Fruit fly (Drosophila melanogaster): ENCODE measurements around the gene CG14329.

Gene CG14329

dm6 chr3R:17612587-17612986 is 3.4 kb downstream of the CG14329 start, which contains the start of gene CG34281:
Gene CG34281, plus strand, starts transcription at chr3R:17612887.
- no peak for TF ChIP-seq Ets98B (GFP tag; IDR thresholded peaks at IDR 0.05)
- no peak for TF ChIP-seq CG8159 (tag; optimal IDR thresholded peaks at IDR 0.05)
- TF ChIP-seq gl (tag; optimal IDR thresholded peaks at IDR 0.05) = no peak
- no peak for TF ChIP-seq EcR (GFP tag; optimal IDR thresholded peaks at IDR 0.05)
- TF ChIP-seq CG12605 (GFP tag; IDR thresholded peaks at IDR 0.05) = no peak
- no peak for TF ChIP-seq CG9948 (tag; optimal IDR thresholded peaks at IDR 0.05)
- TF ChIP-seq fd96Ca (GFP tag; IDR thresholded peaks at IDR 0.05) = no peak
- TF ChIP-seq CG17806 (tag; optimal IDR thresholded peaks at IDR 0.05) = no peak

dm6 chr3R:17613549-17613948 is 4.4 kb downstream of the CG14329 start, which contains the start of gene CG14327:
Gene CG14327, plus strand, starts transcription at chr3R:17613709.
- TF ChIP-seq CG8301 (tag; optimal IDR thresholded peaks at IDR 0.05) = no peak
- peak; percentile 75 for TF ChIP-seq EcR (GFP tag; optimal IDR thresholded peaks at IDR 0.05)

- TF ChIP-seq CG32121 (GFP tag; IDR thresholded peaks at IDR 0.05) (no peak), CG14655 (GFP tag; optimal IDR thresholded peaks at IDR 0.05) (no peak), gl (tag; optimal IDR thresholded peaks at IDR 0.05) (peak; percentile 10)
These were observed 5.9 kb downstream of the CG14329 start for dm6 chr3R:17615076-17615475.

dm6 chr3R:17615746-17616145 is 6.6 kb downstream of the CG14329 start:
- TF ChIP-seq rn (GFP tag; IDR thresholded peaks at IDR 0.05) (no peak), CG13204 (GFP tag; optimal IDR thresholded peaks at IDR 0.05) (no peak), CG14655 (GFP tag; optimal IDR thresholded peaks at IDR 0.05) (no peak), CG4496 (GFP tag; IDR thresholded peaks at IDR 0.05) (no peak), CG34367 (tag; optimal IDR thresholded peaks at IDR 0.05) (no peak), CG8301 (tag; optimal IDR thresholded peaks at IDR 0.05) (no peak), CG8159 (tag; optimal IDR thresholded peaks at IDR 0.05) (no peak), CG12605 (GFP tag; IDR thresholded peaks at IDR 0.05) (no peak), CG15710 (tag; optimal IDR thresholded peaks at IDR 0.05) (no peak)

dm6 chr3R:17616541-17616940 is 7.4 kb downstream of the CG14329 start:
- TF ChIP-seq CG8301 (tag; optimal IDR thresholded peaks at IDR 0.05) (no peak), CG14655 (GFP tag; optimal IDR thresholded peaks at IDR 0.05) (peak; percentile 9), CG4496 (GFP tag; IDR thresholded peaks at IDR 0.05) (0 out of 3 replicates have a peak, but pooled peaks have one; percentile 19)

- TF ChIP-seq CG14655 (GFP tag; optimal IDR thresholded peaks at IDR 0.05) (no peak), CG17806 (tag; optimal IDR thresholded peaks at IDR 0.05) (peak; percentile 20), Pif1A (GFP tag; optimal IDR thresholded peaks at IDR 0.05) (peak; percentile 45), D1 (tag; optimal IDR thresholded peaks at IDR 0.05) (peak; percentile 48), CG32121 (GFP tag; IDR thresholded peaks at IDR 0.05) (no peak)
These were observed 8.2 kb downstream of the CG14329 start for dm6 chr3R:17617121-17617975.

- no peak for TF ChIP-seq CG15710 (tag; optimal IDR thresholded peaks at IDR 0.05)
- TF ChIP-seq CG8301 (tag; optimal IDR thresholded peaks at IDR 0.05) = no peak
- TF ChIP-seq gl (tag; optimal IDR thresholded peaks at IDR 0.05) = no peak
- peak; percentile 30; the same call in 1 of the 2 replicates for TF ChIP-seq Ets98B (GFP tag; IDR thresholded peaks at IDR 0.05)
- no peak for TF ChIP-seq CG12605 (GFP tag; IDR thresholded peaks at IDR 0.05)
- TF ChIP-seq CG17806 (tag; optimal IDR thresholded peaks at IDR 0.05) = no peak
- TF ChIP-seq CG32121 (GFP tag; IDR thresholded peaks at IDR 0.05) = peak; percentile 10; the same call in 1 of the 2 replicates
- TF ChIP-seq fd96Ca (GFP tag; IDR thresholded peaks at IDR 0.05) = no peak
- TF ChIP-seq Pif1A (GFP tag; optimal IDR thresholded peaks at IDR 0.05) = no peak
- no peak for TF ChIP-seq Pif1B (GFP tag; optimal IDR thresholded peaks at IDR 0.05)
- TF ChIP-seq CG34367 (tag; optimal IDR thresholded peaks at IDR 0.05) = no peak
- no peak for TF ChIP-seq Snoo (tag; optimal IDR thresholded peaks at IDR 0.05)
These were observed 8.8 kb downstream of the CG14329 start for dm6 chr3R:17617976-17618308.

- TF ChIP-seq CG12605 (GFP tag; IDR thresholded peaks at IDR 0.05) (no peak), Snoo (tag; optimal IDR thresholded peaks at IDR 0.05) (no peak), CG13204 (GFP tag; optimal IDR thresholded peaks at IDR 0.05) (no peak), CG32121 (GFP tag; IDR thresholded peaks at IDR 0.05) (no peak), Pif1B (GFP tag; optimal IDR thresholded peaks at IDR 0.05) (no peak), fd96Ca (GFP tag; IDR thresholded peaks at IDR 0.05) (no peak), CG15710 (tag; optimal IDR thresholded peaks at IDR 0.05) (no peak), CG4496 (GFP tag; IDR thresholded peaks at IDR 0.05) (no peak), Ets98B (GFP tag; IDR thresholded peaks at IDR 0.05) (no peak), EcR (GFP tag; optimal IDR thresholded peaks at IDR 0.05) (no peak), CG34367 (tag; optimal IDR thresholded peaks at IDR 0.05) (no peak), D1 (tag; optimal IDR thresholded peaks at IDR 0.05) (no peak), CG14655 (GFP tag; optimal IDR thresholded peaks at IDR 0.05) (no peak)
These were observed 9.6 kb downstream of the CG14329 start, which contains the start of the genes CG14324 and CG14326 for dm6 chr3R:17618699-17619150. Gene CG14324, minus strand, starts transcription at chr3R:17618799. Gene CG14326, plus strand, starts transcription at chr3R:17619100.
